Worm (Caenorhabditis elegans) whole organism, early embryonic: ENCODE data around the gene ddn-3.

Experiments
- ceh-13 ChIP-seq: fragments of 200-800 bp; sonication (Bioruptor generic); optimal IDR thresholded peaks from 2 replicates; lab custom pipeline; 2018; ENCODE audit warnings: mild to moderate bottlenecking, missing genetic modification characterization, missing compliant biosample characterization
- flt-1 ChIP-seq: fragments of 200-800 bp; sonication (Bioruptor generic); IDR thresholded peaks from 2 replicates; pipeline ENCODE4 v1.3.6; 2022; ENCODE audit warnings: missing genetic modification characterization, missing compliant biosample characterization
- hmbx-1 ChIP-seq: sonication (generic microtip); optimal IDR thresholded peaks from 2 replicates; lab custom pipeline; 2016; ENCODE audit warnings: mild to moderate bottlenecking, missing genetic modification characterization, missing compliant biosample characterization
- hnd-1 ChIP-seq: sonication (generic microtip); optimal IDR thresholded peaks from 2 replicates; lab custom pipeline; 2016; ENCODE audit warnings: missing genetic modification characterization, missing compliant biosample characterization
- pes-1 ChIP-seq: fragments of 200-800 bp; sonication (Bioruptor generic); IDR thresholded peaks from 2 replicates; pipeline ENCODE4 v1.3.6; 2022; ENCODE audit warnings: missing genetic modification reagents, missing genetic modification characterization, missing compliant biosample characterization
- sea-1 ChIP-seq: fragments of 200-800 bp; sonication (Bioruptor generic); conservative IDR thresholded peaks from 2 replicates; pipeline ENCODE4 v1.3.6; 2022; ENCODE audit warnings: missing genetic modification characterization, missing compliant biosample characterization
- tbx-11 ChIP-seq: fragments of 200-800 bp; sonication (Bioruptor generic); IDR thresholded peaks from 2 replicates; pipeline ENCODE4 v1.3.6; 2022; ENCODE audit warnings: missing genetic modification characterization, missing compliant biosample characterization
- tbx-37 ChIP-seq: fragments of 200-800 bp; sonication (Bioruptor generic); conservative IDR thresholded peaks from 2 replicates; pipeline ENCODE4 v1.3.6; 2022; ENCODE audit warnings: missing genetic modification reagents, missing genetic modification characterization, missing compliant biosample characterization

DNA sequence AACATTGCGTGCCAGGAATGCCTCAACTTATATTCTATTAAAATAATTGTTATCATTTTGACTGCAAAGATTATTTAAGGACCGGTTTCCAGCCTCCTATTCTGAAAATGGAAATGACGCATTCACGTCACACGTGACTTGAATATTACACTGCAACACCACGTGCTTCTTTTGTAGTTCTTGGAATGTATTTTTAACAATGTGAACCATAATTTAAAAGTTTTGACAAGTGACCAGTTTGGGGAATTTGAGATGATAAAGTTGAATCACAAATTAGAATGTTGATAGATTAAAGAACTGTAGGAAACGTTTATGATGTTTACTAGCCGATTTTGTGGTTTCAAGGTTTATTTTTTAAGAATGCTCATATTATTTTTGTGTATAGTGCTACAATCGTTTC is 30.7 kb upstream of the ddn-3 start, which contains the start of gene F47B8.10:
- TF ChIP-seq tbx-37 (GFP tag; lab: Robert Waterston, UW) (no peak), pes-1 (GFP tag; lab: Robert Waterston, UW) (no peak), flt-1 (GFP tag; lab: Robert Waterston, UW) (no peak), hnd-1 (no peak), tbx-11 (GFP tag; lab: Robert Waterston, UW) (no peak), sea-1 (GFP tag; lab: Robert Waterston, UW) (no peak), hmbx-1 (tag; lab: Kevin White, UChicago) (no peak), ceh-13 (no peak)
